Worm (Caenorhabditis elegans): ENCODE results near the gene T09D3.8.
A peak's percentile ranks its signal among the peaks of the same experiment; 100 is the strongest.

Gene T09D3.8

ce11 chrV:5372118-5372517, 7.2 kb downstream of the T09D3.8 start, which contains the start of gene C35A11.3:
C35A11.3 (plus strand) TSS chrV:5372418.
- TF ChIP-seq rnt-1 (tag; optimal IDR thresholded peaks at IDR 0.05) (no peak), snpc-4 (tag; optimal IDR thresholded peaks at IDR 0.05) (no peak), snu-23 (GFP tag; optimal IDR thresholded peaks at IDR 0.05) (no peak), tbx-2 (tag; optimal IDR thresholded peaks at IDR 0.05) (no peak), C34B4.2 (tag; optimal IDR thresholded peaks at IDR 0.05) (no peak), sptf-1 (tag; optimal IDR thresholded peaks at IDR 0.05) (no peak), nhr-71 (tag; optimal IDR thresholded peaks at IDR 0.05) (no peak), ets-5 (GFP tag; IDR thresholded peaks at IDR 0.05) (no peak), ceh-8 (GFP tag; optimal IDR thresholded peaks at IDR 0.05) (no peak), grh-1 (GFP tag; IDR thresholded peaks at IDR 0.05) (no peak), elt-3 (tag; optimal IDR thresholded peaks at IDR 0.05) (no peak), jun-1 (tag; optimal IDR thresholded peaks at IDR 0.05) (no peak), tlp-1 (tag; optimal IDR thresholded peaks at IDR 0.05) (no peak)

ce11 chrV:5385914-5386493, 21.0 kb downstream of the T09D3.8 start, which contains the start of gene C35A11.2:
C35A11.2 (plus strand) TSS chrV:5386299.
- TF ChIP-seq nhr-19 (GFP tag; conservative IDR thresholded peaks at IDR 0.05) (no peak), blmp-1 (tag; optimal IDR thresholded peaks at IDR 0.05) (peak; percentile 96)

- no peak for TF ChIP-seq nhr-85 (tag)
- TF ChIP-seq nhr-84 (tag; optimal IDR thresholded peaks at IDR 0.05), result no peak
- peak; percentile 9 for TF ChIP-seq nhr-71 (tag; optimal IDR thresholded peaks at IDR 0.05)
- no peak for TF ChIP-seq jun-1 (tag; optimal IDR thresholded peaks at IDR 0.05)
- TF ChIP-seq lin-35 (GFP tag; optimal IDR thresholded peaks at IDR 0.05), result peak in 1 of 2 experiments; percentile 23
- TF ChIP-seq isw-1 (GFP tag; IDR thresholded peaks at IDR 0.05), result no peak
- TF ChIP-seq pqm-1 (tag; optimal IDR thresholded peaks at IDR 0.05), result peak; percentile 27
- TF ChIP-seq tlp-1 (tag; optimal IDR thresholded peaks at IDR 0.05), result peak; percentile 56
- peak; percentile 97 for TF ChIP-seq elt-2 (tag; optimal IDR thresholded peaks at IDR 0.05)
These were observed 28.1 kb downstream of the T09D3.8 start, which contains the start of gene C35A11.4 for ce11 chrV:5392993-5393628. C35A11.4 (minus strand) TSS chrV:5393148.

ce11 chrV:5403938-5404337, 39.0 kb downstream of the T09D3.8 start:
- TF ChIP-seq ceh-82 (tag; optimal IDR thresholded peaks at IDR 0.05), result no peak
- peak; percentile 3 for TF ChIP-seq lin-14 (GFP tag; optimal IDR thresholded peaks at IDR 0.05)

- no peak for TF ChIP-seq nhr-237 (tag; optimal IDR thresholded peaks at IDR 0.05)
- no peak for TF ChIP-seq skn-1 (tag; optimal IDR thresholded peaks at IDR 0.05)
- TF ChIP-seq lin-13 (GFP tag; optimal IDR thresholded peaks at IDR 0.05), result no peak
- TF ChIP-seq C34B4.2 (tag; optimal IDR thresholded peaks at IDR 0.05), result no peak
- no peak for TF ChIP-seq aha-1 (tag; optimal IDR thresholded peaks at IDR 0.05)
- no peak for TF ChIP-seq pax-3 (tag; optimal IDR thresholded peaks at IDR 0.05)
- TF ChIP-seq nhr-28 (tag; optimal IDR thresholded peaks at IDR 0.05), result no peak
- no peak for TF ChIP-seq nhr-47 (tag; optimal IDR thresholded peaks at IDR 0.05)
- no peak for TF ChIP-seq nhr-11 (tag; optimal IDR thresholded peaks at IDR 0.05)
- TF ChIP-seq efl-1 (optimal IDR thresholded peaks at IDR 0.05), result no peak
- no peak for TF ChIP-seq efl-1 (GFP tag; optimal IDR thresholded peaks at IDR 0.05 in 1 of 2)
- TF ChIP-seq fkh-8 (tag; optimal IDR thresholded peaks at IDR 0.05), result no peak
- no peak for TF ChIP-seq egl-27 (tag; optimal IDR thresholded peaks at IDR 0.05)
- TF ChIP-seq Y116A8C.19 (tag; optimal IDR thresholded peaks at IDR 0.05; ENCODE audit: borderline replicate concordance), result no peak
- TF ChIP-seq hlh-17 (GFP tag; optimal IDR thresholded peaks at IDR 0.05; ENCODE audit: borderline replicate concordance), result no peak
- TF ChIP-seq mdl-1 (tag; optimal IDR thresholded peaks at IDR 0.05), result no peak
These were observed 40.1 kb downstream of the T09D3.8 start, which contains the start of gene dmsr-7 for ce11 chrV:5405053-5405452. dmsr-7 (plus strand) TSS chrV:5405353.
